Fruit fly (Drosophila melanogaster): ENCODE results near the gene rdgC.

Gene rdgC

dm6 chr3L:20241987-20242982 lies 5.6 kb upstream of the rdgC start (continued):
- TF ChIP-seq Nf-YB (GFP tag; optimal IDR thresholded peaks at IDR 0.05) (peak; percentile 39), CG1233 (GFP tag; optimal IDR thresholded peaks at IDR 0.05) (peak; percentile 41), CG14014 (GFP tag; IDR thresholded peaks at IDR 0.05) (peak; percentile 43; the same call in 1 of the 2 replicates), nau (GFP tag; optimal IDR thresholded peaks at IDR 0.05) (no peak), gsb-n (tag; optimal IDR thresholded peaks at IDR 0.05) (no peak), nom (GFP tag; optimal IDR thresholded peaks at IDR 0.05) (no peak), CG3281 (GFP tag; optimal IDR thresholded peaks at IDR 0.05) (peak; percentile 64), ttk (GFP tag; IDR thresholded peaks at IDR 0.05) (peak; percentile 32; the same call in 1 of the 2 replicates), Dek (tag; optimal IDR thresholded peaks at IDR 0.05) (peak; percentile 51), CG16813 (GFP tag; IDR thresholded peaks at IDR 0.05; ENCODE audit: partially characterized antibody) (peak; percentile 72), CG18764 (GFP tag; optimal IDR thresholded peaks at IDR 0.05) (no peak), dmrt99B (tag; optimal IDR thresholded peaks at IDR 0.05) (peak; percentile 64), zfh1 (GFP tag; IDR thresholded peaks at IDR 0.05) (peak; percentile 74; the same call in 2 of the 3 replicates), CG2202 (tag; optimal IDR thresholded peaks at IDR 0.05) (peak; percentile 23), cg (GFP tag; optimal IDR thresholded peaks at IDR 0.05) (no peak), ERR (GFP tag; optimal IDR thresholded peaks at IDR 0.05) (no peak), unc-4 (GFP tag; IDR thresholded peaks at IDR 0.05; ENCODE audit: partially characterized antibody) (peak; percentile 69), crc (GFP tag; optimal IDR thresholded peaks at IDR 0.05) (no peak), gfzf (GFP tag; optimal IDR thresholded peaks at IDR 0.05) (no peak), fd96Cb (tag; optimal IDR thresholded peaks at IDR 0.05) (peak; percentile 34), Abd-B (GFP tag; optimal IDR thresholded peaks at IDR 0.05) (peak; percentile 48), esg (GFP tag; conservative IDR thresholded peaks at IDR 0.05) (peak; percentile 25; the same call in 1 of the 2 replicates), CG11085 (GFP tag; IDR thresholded peaks at IDR 0.05) (peak; percentile 20), CG6175 (GFP tag; IDR thresholded peaks at IDR 0.05) (no peak), CG10543 (GFP tag; optimal IDR thresholded peaks at IDR 0.05) (peak; percentile 67), lilli (GFP tag; optimal IDR thresholded peaks at IDR 0.05) (peak; percentile 52), ranshi (GFP tag; IDR thresholded peaks at IDR 0.05) (peak; percentile 40; the same call in 1 of the 2 replicates), slbo (GFP tag; IDR thresholded peaks at IDR 0.05) (peak; percentile 66), cwo (GFP tag; optimal IDR thresholded peaks at IDR 0.05) (peak; percentile 47), CG43689 (GFP tag; IDR thresholded peaks at IDR 0.05) (0 out of 2 replicates have a peak, but pooled peaks have one; percentile 29), HLH4C (GFP tag; IDR thresholded peaks at IDR 0.05; ENCODE audit: partially characterized antibody) (peak; percentile 59; the same call in 1 of the 3 replicates), Max (GFP tag; optimal IDR thresholded peaks at IDR 0.05) (peak; percentile 33), Hr51 (GFP tag; optimal IDR thresholded peaks at IDR 0.05) (peak in 1 of 2 experiments; percentile 73), hb (GFP tag; IDR thresholded peaks at IDR 0.05; ENCODE audit: partially characterized antibody) (0 out of 3 replicates have a peak, but pooled peaks have one; percentile 11), az2 (GFP tag; optimal IDR thresholded peaks at IDR 0.05) (peak; percentile 27), CG8359 (GFP tag; optimal IDR thresholded peaks at IDR 0.05; ENCODE audit: borderline replicate concordance) (no peak), Dip3 (GFP tag; optimal IDR thresholded peaks at IDR 0.05) (no peak), Meics (GFP tag; optimal IDR thresholded peaks at IDR 0.05) (peak; percentile 53), HmgZ (tag; optimal IDR thresholded peaks at IDR 0.05) (peak; percentile 9), pfk (GFP tag; optimal IDR thresholded peaks at IDR 0.05) (no peak), GATAe (GFP tag; conservative IDR thresholded peaks at IDR 0.05) (peak; percentile 30), CG10959 (GFP tag; IDR thresholded peaks at IDR 0.05) (no peak), pita (GFP tag; optimal IDR thresholded peaks at IDR 0.05) (no peak), CG7357 (GFP tag; IDR thresholded peaks at IDR 0.05) (no peak; the same call in 2 of the 3 replicates), kni (GFP tag; optimal IDR thresholded peaks at IDR 0.05) (no peak), CG2678 (tag; optimal IDR thresholded peaks at IDR 0.05) (peak; percentile 81)

Data from whole organism, embryonic.